Worm (Caenorhabditis elegans): ENCODE results near the gene fbxc-32.

- TF ChIP-seq unc-130 (GFP tag; optimal IDR thresholded peaks at IDR 0.05) (no peak), nhr-11 (tag; optimal IDR thresholded peaks at IDR 0.05) (no peak), daf-19 (GFP tag; conservative IDR thresholded peaks at IDR 0.05) (no peak), mep-1 (tag; optimal IDR thresholded peaks at IDR 0.05) (no peak), ceh-82 (tag; optimal IDR thresholded peaks at IDR 0.05) (no peak), nhr-77 (tag; optimal IDR thresholded peaks at IDR 0.05) (no peak), unc-39 (tag; optimal IDR thresholded peaks at IDR 0.05) (no peak), ztf-11 (tag; optimal IDR thresholded peaks at IDR 0.05) (no peak), zag-1 (tag; optimal IDR thresholded peaks at IDR 0.05) (no peak), R02D3.7 (tag; optimal IDR thresholded peaks at IDR 0.05) (no peak), sdz-12 (GFP tag; optimal IDR thresholded peaks at IDR 0.05) (no peak), T26A8.4 (GFP tag; IDR thresholded peaks at IDR 0.05) (no peak)
Observed at ce11 chrII:973999-974398, 26.0 kb upstream of the fbxc-32 start, which contains the start of gene fbxc-14.

Measured in whole organism, L4 larva.